Worm (Caenorhabditis elegans): ENCODE data around the gene Y39A3B.7.

Y39A3B.7 gene

DNA sequence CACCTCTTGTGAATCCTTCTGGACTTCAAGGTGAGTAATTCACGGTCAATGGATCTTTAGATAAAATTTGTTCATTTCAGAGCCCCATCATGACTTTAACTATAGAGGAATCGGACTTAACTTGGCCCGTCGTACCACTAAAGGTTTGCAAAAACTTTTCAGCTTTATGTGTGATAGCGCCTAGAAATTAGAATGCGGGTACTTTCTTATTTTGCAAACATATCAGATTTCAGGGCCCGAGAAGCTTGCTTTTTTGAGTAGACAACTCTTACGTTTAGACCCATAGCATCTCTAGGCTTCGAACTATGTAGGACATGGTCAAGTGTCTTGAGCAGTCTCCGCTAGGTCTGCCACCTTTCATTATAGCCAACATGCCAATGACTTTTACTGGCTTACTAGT, 7.3 kb downstream of the Y39A3B.7 start:
- TF ChIP-seq ref-1 (GFP tag; conservative IDR thresholded peaks at IDR 0.05): no peak
- TF ChIP-seq klf-2 (GFP tag; conservative IDR thresholded peaks at IDR 0.05): no peak
- TF ChIP-seq cog-1 (tag; optimal IDR thresholded peaks at IDR 0.05): no peak
- no peak for TF ChIP-seq T22C8.4 (GFP tag; IDR thresholded peaks at IDR 0.05)

DNA sequence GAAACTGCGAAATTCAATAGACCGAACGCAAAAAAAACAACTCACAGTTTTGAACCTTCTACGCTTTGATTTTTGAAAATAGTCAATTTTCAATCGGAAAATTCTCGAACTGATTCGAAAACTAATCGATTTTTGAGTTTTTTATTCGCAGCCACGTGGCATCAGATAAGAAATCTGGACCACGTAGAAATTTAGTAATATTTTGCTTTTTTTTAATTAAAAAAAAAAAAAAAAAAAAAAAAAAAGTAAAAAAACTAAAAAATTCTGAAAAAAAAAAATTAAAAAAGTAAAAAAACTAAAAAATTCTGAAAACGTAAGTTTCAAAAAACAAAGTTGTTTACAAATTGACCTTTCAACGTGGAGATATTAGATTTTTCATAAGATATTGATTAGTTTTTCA, 8.1 kb downstream of the Y39A3B.7 start, which contains the start of gene R155.3:
Gene R155.3 (minus strand): TSS at position 101 of the 400 bp plus-strand sequence.
- TF ChIP-seq T22C8.4 (GFP tag; IDR thresholded peaks at IDR 0.05) (no peak), ztf-29 (GFP tag; IDR thresholded peaks at IDR 0.05) (no peak)

DNA sequence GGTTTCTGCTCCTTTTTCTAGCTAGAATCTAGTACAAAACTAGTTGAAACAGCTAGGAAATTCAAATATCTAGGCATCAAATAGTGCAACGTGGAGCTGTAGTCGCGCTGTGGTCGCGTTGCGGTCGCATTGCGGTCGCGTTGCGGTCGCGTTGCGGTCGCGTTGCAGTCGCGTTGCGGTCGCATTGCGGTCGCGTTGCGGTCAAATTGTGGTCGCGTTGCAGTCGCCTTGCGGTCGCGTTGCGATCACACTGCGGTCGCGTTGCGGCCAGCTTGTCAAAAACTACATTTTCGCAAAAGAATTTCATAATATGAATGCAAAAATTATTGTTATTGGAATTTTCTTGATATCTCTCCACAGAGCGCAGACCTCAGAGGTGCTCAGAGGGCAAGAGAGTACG, 8.8 kb downstream of the Y39A3B.7 start:
- TF ChIP-seq T22C8.4 (GFP tag; IDR thresholded peaks at IDR 0.05): no peak
- TF ChIP-seq cog-1 (tag; optimal IDR thresholded peaks at IDR 0.05): no peak
- no peak for TF ChIP-seq ztf-29 (GFP tag; IDR thresholded peaks at IDR 0.05)
- TF ChIP-seq med-1 (GFP tag; optimal IDR thresholded peaks at IDR 0.05; ENCODE audit: insufficient read depth): no peak
- TF ChIP-seq tab-1 (GFP tag; IDR thresholded peaks at IDR 0.05): no peak
- no peak for TF ChIP-seq ref-1 (GFP tag; conservative IDR thresholded peaks at IDR 0.05)
- no peak for TF ChIP-seq flt-1 (GFP tag; IDR thresholded peaks at IDR 0.05)
- TF ChIP-seq klf-2 (GFP tag; conservative IDR thresholded peaks at IDR 0.05): no peak
- TF ChIP-seq ztf-23 (GFP tag; IDR thresholded peaks at IDR 0.05): no peak

DNA sequence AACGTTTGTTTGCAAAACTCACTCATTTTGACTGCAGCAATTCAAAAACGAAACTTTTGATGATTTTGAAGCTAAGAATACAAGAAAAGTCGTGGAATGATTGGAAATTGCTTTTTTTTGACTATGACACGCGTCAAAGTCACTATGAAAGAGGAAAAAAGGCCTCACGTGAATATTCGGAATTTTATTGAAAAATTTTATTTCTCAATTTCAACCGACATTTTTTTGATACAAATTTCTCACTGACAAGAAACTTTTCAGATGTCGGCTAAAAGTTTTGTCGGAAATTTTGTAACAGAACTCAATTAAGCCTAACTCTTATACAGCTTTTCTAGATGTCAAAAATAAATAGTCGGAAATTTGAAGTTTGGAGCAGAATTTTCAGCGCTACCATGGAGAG, 14.3 kb downstream of the Y39A3B.7 start, which contains the start of gene R155.5:
Gene R155.5 (minus strand): TSS at position 101 of the 400 bp plus-strand sequence.
- TF ChIP-seq tab-1 (GFP tag; IDR thresholded peaks at IDR 0.05) (no peak), ref-1 (GFP tag; conservative IDR thresholded peaks at IDR 0.05) (no peak)

DNA sequence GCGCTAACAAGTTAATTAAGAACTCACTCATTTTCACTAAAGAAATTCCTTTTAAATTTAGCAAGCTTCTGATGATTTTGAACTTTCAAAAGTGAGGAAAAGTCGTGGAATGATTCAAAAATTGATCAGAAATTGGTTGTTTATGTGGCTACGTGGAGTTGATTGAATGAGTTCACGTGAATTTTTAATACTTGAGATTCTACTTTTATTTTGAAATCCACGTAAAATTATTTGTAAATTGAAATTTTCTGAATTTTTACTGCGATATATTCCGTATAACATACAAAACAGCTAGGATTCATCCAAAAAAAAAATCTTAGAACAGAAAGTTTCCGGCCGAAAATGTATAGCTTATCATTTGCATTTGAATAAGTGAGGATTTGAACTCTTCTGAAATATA, 15.0 kb downstream of the Y39A3B.7 start, which contains the start of gene moa-1:
Gene moa-1 (minus strand): TSS at position 101 of the 400 bp plus-strand sequence.
- TF ChIP-seq flt-1 (GFP tag; IDR thresholded peaks at IDR 0.05): no peak
- TF ChIP-seq ztf-23 (GFP tag; IDR thresholded peaks at IDR 0.05): no peak
- TF ChIP-seq ztf-29 (GFP tag; IDR thresholded peaks at IDR 0.05): no peak
- no peak for TF ChIP-seq med-1 (GFP tag; optimal IDR thresholded peaks at IDR 0.05; ENCODE audit: insufficient read depth)
- TF ChIP-seq klf-2 (GFP tag; conservative IDR thresholded peaks at IDR 0.05): no peak
- no peak for TF ChIP-seq T22C8.4 (GFP tag; IDR thresholded peaks at IDR 0.05)
- TF ChIP-seq ref-1 (GFP tag; conservative IDR thresholded peaks at IDR 0.05): no peak
- TF ChIP-seq tab-1 (GFP tag; IDR thresholded peaks at IDR 0.05): no peak
- no peak for TF ChIP-seq cog-1 (tag; optimal IDR thresholded peaks at IDR 0.05)

DNA sequence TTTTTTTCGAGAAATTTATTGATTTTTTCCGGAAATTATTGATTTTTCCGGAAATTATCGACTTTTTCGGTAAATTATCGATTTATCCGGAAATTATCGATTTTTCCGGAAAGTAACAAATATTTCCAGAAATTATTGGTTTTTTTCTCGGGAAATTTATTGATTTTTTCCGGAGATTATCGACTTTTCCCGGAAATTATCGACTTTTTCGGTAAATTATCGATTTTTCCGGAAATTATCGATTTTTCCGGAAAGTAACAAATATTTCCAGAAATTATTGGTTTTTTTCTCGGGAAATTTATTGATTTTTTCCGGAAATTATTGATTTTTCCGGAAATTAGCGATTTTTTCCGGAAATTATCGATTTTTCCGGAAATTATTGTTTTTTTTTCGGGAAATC, 19.2 kb downstream of the Y39A3B.7 start:
- TF ChIP-seq T22C8.4 (GFP tag; IDR thresholded peaks at IDR 0.05): peak; percentile 81

DNA sequence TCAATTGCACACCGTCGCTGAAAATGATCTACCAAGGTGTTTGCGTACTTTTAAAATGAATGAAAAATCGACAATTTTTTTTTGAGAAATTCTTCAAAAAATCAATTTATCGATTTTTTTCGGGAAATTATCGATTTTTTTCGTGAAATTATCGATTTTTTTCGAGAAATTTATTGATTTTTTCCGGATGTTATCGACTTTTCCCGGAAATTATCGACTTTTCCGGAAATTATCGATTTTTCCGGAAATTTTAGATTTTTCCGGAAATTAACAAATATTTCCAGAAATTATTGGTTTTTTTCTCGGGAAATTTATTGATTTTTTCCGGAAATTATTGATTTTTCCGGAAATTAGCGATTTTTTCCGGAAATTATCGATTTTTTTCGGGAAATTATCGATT, 19.6 kb downstream of the Y39A3B.7 start:
- peak; percentile 75 for TF ChIP-seq T22C8.4 (GFP tag; IDR thresholded peaks at IDR 0.05)

DNA sequence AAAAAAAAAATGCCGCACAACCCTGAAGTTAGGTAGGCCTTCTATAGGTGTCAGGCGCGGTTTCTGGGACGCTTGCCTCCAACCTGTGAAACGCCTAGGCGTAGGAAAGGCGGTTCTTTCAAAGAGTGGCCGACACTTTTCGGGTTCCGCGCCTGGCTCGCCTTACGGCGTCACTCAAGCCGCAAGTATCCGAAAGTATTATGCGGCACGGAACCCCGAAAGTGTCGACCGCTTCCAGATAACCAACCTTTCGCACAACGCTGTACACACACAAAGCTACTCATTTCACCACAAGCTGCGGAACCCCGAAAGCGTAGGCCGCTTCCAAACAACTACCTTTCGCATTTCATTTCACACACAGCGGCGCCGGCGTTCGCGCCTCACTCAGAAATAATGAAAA, 21.6 kb downstream of the Y39A3B.7 start:
- TF ChIP-seq med-1 (GFP tag; optimal IDR thresholded peaks at IDR 0.05; ENCODE audit: insufficient read depth) (no peak), tab-1 (GFP tag; IDR thresholded peaks at IDR 0.05) (no peak)

DNA sequence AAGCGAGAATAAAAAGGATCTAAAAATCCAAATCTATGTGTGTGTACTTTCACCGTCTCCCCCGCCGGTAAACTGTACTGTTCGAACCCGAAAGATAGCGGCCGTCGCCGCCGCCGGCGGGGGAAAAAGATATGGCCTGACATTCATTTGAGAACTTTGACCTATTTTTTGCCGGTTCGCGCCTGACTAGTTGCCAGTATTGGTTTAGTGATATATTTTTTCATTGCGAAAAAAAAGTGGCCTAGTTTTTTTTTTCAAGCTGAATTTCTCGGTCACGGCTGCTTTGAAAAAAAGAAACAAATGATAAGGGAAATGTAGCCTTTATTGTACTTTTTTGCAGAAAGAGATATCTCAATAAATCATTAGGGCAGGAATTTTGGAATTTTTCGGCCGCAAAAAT, 22.2 kb downstream of the Y39A3B.7 start:
- TF ChIP-seq T22C8.4 (GFP tag; IDR thresholded peaks at IDR 0.05) (no peak), ztf-29 (GFP tag; IDR thresholded peaks at IDR 0.05) (no peak), ref-1 (GFP tag; conservative IDR thresholded peaks at IDR 0.05) (no peak), tab-1 (GFP tag; IDR thresholded peaks at IDR 0.05) (no peak), cog-1 (tag; optimal IDR thresholded peaks at IDR 0.05) (no peak), klf-2 (GFP tag; conservative IDR thresholded peaks at IDR 0.05) (no peak), ztf-23 (GFP tag; IDR thresholded peaks at IDR 0.05) (no peak), flt-1 (GFP tag; IDR thresholded peaks at IDR 0.05) (no peak), med-1 (GFP tag; optimal IDR thresholded peaks at IDR 0.05; ENCODE audit: insufficient read depth) (no peak)

DNA sequence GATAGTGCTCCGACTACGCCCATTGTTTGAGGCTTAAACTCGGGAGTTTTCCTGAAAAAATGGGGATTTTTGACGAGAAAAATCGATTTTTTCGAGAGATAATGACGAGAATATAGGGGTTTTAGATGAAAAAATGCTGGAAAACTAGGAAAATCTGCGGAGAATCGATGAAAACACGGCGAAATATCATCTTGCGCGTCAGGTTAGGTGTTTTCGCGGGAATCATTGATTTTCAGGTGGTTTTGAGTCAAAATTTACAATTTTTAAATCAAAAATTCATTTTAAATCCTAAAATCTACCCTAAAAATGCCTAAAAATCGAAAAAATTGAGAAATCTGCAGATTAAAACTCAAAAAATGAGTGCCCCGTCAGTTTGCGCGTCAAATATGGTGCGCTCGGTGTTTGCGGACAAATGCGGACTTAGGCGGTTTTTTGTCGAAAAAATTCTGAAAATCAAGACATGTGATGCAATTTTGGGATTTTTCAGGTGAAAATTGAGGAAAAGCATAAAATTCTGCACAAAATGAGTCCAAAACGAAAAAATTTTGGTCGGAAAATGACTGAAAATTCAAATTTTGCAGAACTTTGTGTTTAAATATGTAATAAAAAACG, 22.8 kb downstream of the Y39A3B.7 start, which contains the start of gene mboa-6:
Gene mboa-6 (minus strand): TSS at position 51 of the 612 bp plus-strand sequence.
- TF ChIP-seq ref-1 (GFP tag; conservative IDR thresholded peaks at IDR 0.05): no peak
- no peak for TF ChIP-seq flt-1 (GFP tag; IDR thresholded peaks at IDR 0.05)
- TF ChIP-seq klf-2 (GFP tag; conservative IDR thresholded peaks at IDR 0.05): no peak
- TF ChIP-seq cog-1 (tag; optimal IDR thresholded peaks at IDR 0.05): no peak
- TF ChIP-seq ztf-29 (GFP tag; IDR thresholded peaks at IDR 0.05): no peak
- no peak for TF ChIP-seq T22C8.4 (GFP tag; IDR thresholded peaks at IDR 0.05)
- no peak for TF ChIP-seq tab-1 (GFP tag; IDR thresholded peaks at IDR 0.05)
- no peak for TF ChIP-seq ztf-23 (GFP tag; IDR thresholded peaks at IDR 0.05)
- TF ChIP-seq med-1 (GFP tag; optimal IDR thresholded peaks at IDR 0.05; ENCODE audit: insufficient read depth): no peak

DNA sequence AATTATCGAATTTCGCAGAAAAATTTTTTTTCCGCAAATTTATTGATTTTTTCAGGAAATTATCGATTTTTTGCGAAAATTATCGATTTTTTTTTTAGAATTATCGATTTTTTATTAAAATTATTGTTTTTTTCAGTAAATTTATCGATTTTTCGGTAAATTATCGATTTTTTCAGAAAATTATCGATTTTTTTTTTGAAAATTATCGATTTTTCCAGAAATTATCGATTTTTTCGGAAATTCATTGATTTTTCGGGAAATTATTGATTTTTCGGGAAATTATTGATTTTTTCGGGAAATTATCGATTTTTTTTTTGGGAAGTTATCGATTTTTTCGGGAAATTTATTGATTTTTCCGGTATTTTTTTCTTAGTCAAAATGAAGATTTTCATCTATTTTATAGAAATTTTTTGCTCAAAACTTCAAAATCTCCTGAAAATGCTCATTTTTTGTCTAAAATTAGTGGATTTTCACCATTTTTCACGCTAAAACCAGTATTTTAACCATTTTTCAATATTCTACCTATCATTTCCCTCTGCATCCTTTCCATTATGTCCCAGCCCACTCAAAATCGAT, 29.2 kb downstream of the Y39A3B.7 start:
- TF ChIP-seq T22C8.4 (GFP tag; IDR thresholded peaks at IDR 0.05): peak; percentile 98
- TF ChIP-seq ztf-23 (GFP tag; IDR thresholded peaks at IDR 0.05): no peak
